Worm (Caenorhabditis elegans): ENCODE results near the gene C42C1.8.

ce11 chrIV:12340885-12341284 lies 50.0 kb downstream of the C42C1.8 start:
- no peak for TF ChIP-seq unc-62 (GFP tag; optimal IDR thresholded peaks at IDR 0.05)
- TF ChIP-seq unc-39 (tag; optimal IDR thresholded peaks at IDR 0.05), result no peak
- no peak for TF ChIP-seq lsy-2 (tag; optimal IDR thresholded peaks at IDR 0.05)
- TF ChIP-seq pha-4 (tag; optimal IDR thresholded peaks at IDR 0.05), result no peak
- no peak for TF ChIP-seq nhr-2 (tag; optimal IDR thresholded peaks at IDR 0.05)
- no peak for TF ChIP-seq sptf-1 (tag; optimal IDR thresholded peaks at IDR 0.05)
- TF ChIP-seq M03D4.4 (tag; optimal IDR thresholded peaks at IDR 0.05), result no peak
- TF ChIP-seq blmp-1 (tag; optimal IDR thresholded peaks at IDR 0.05), result no peak
- TF ChIP-seq elt-1 (tag; optimal IDR thresholded peaks at IDR 0.05; ENCODE audit: borderline replicate concordance, insufficient read depth), result no peak
- TF ChIP-seq sem-2 (GFP tag; optimal IDR thresholded peaks at IDR 0.05), result no peak
- TF ChIP-seq unc-120 (tag; optimal IDR thresholded peaks at IDR 0.05; ENCODE audit: poor library complexity, severe bottlenecking), result no peak
- no peak for TF ChIP-seq hlh-1 (tag; optimal IDR thresholded peaks at IDR 0.05)
